Worm (Caenorhabditis elegans): ENCODE data around the gene nop-1.
A peak's percentile ranks its signal among the peaks of the same experiment; 100 is the strongest.

The nop-1 gene

DNA sequence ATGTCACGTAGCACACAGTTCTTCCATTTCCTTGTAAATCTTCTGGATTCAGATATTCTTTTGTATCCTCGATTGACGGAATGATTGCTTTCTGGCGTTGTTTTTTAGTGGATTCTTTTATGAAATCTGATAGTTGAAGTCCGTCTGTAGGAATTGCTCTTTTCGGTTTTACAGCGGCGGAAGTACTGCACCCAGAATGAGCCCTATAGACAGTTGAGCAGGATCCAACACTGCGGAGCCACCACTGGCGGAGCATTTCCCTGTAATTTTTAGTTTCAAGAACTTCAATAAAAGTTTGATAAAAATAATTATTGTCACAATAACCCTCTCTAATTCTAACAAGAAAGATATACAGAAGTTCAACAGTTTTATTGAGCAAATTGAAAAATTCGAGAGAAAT, 12.7 kb upstream of the nop-1 start, which contains the start of gene F25B5.5 (continued):
- peak; percentile 53 for TF ChIP-seq ama-1 (optimal IDR thresholded peaks at IDR 0.05)
- no peak for TF ChIP-seq ama-1 (GFP tag; optimal IDR thresholded peaks at IDR 0.05)
- no peak for TF ChIP-seq repo-1 (tag; optimal IDR thresholded peaks at IDR 0.05)
- TF ChIP-seq bed-1 (GFP tag; IDR thresholded peaks at IDR 0.05), result no peak
- TF ChIP-seq F10E7.11 (tag; optimal IDR thresholded peaks at IDR 0.05), result no peak
- no peak for TF ChIP-seq attf-6 (GFP tag; IDR thresholded peaks at IDR 0.05)
- TF ChIP-seq unc-62 (GFP tag; optimal IDR thresholded peaks at IDR 0.05), result no peak
- 0 out of 2 replicates have a peak, but pooled peaks have one; percentile 45 for TF ChIP-seq ekl-4 (GFP tag; IDR thresholded peaks at IDR 0.05)
- TF ChIP-seq dox-1 (GFP tag; IDR thresholded peaks at IDR 0.05), result no peak
- TF ChIP-seq atf-7 (tag; optimal IDR thresholded peaks at IDR 0.05), result no peak
- TF ChIP-seq cebp-1 (GFP tag; IDR thresholded peaks at IDR 0.05), result no peak
- TF ChIP-seq cebp-1 (tag; optimal IDR thresholded peaks at IDR 0.05), result peak; percentile 22
- no peak for TF ChIP-seq aptf-3 (GFP tag; IDR thresholded peaks at IDR 0.05)
- TF ChIP-seq snpc-1.3 (tag; optimal IDR thresholded peaks at IDR 0.05; ENCODE audit: insufficient read depth), result no peak
- TF ChIP-seq lir-1 (GFP tag; conservative IDR thresholded peaks at IDR 0.05), result no peak
- TF ChIP-seq nhr-120 (GFP tag; IDR thresholded peaks at IDR 0.05), result no peak
- TF ChIP-seq ztf-22 (GFP tag; optimal IDR thresholded peaks at IDR 0.05), result no peak
- TF ChIP-seq ceh-79 (tag; optimal IDR thresholded peaks at IDR 0.05), result no peak
- no peak for TF ChIP-seq zim-3 (tag; optimal IDR thresholded peaks at IDR 0.05)
- TF ChIP-seq let-607 (tag; optimal IDR thresholded peaks at IDR 0.05), result no peak
- TF ChIP-seq somi-1 (GFP tag; optimal IDR thresholded peaks at IDR 0.05), result no peak
- TF ChIP-seq ccch-3 (GFP tag; optimal IDR thresholded peaks at IDR 0.05), result no peak
- TF ChIP-seq lin-40 (tag; optimal IDR thresholded peaks at IDR 0.05), result no peak
- TF ChIP-seq efl-1 (GFP tag; optimal IDR thresholded peaks at IDR 0.05), result no peak

- TF ChIP-seq mcd-1 (GFP tag; IDR thresholded peaks at IDR 0.05), result 0 out of 2 replicates have a peak, but pooled peaks have one; percentile 14
- TF ChIP-seq F57C9.4 (tag; optimal IDR thresholded peaks at IDR 0.05), result no peak
- TF ChIP-seq cebp-2 (GFP tag; IDR thresholded peaks at IDR 0.05), result no peak
- no peak for TF ChIP-seq lir-1 (GFP tag; conservative IDR thresholded peaks at IDR 0.05)
- TF ChIP-seq lin-35 (GFP tag; optimal IDR thresholded peaks at IDR 0.05), result no peak
- 0 out of 2 replicates have a peak, but pooled peaks have one; percentile 23 for TF ChIP-seq Y53G8AR.9 (GFP tag; conservative IDR thresholded peaks at IDR 0.05)
- no peak for TF ChIP-seq Y95B8A.8 (GFP tag; IDR thresholded peaks at IDR 0.05)
- TF ChIP-seq F23B12.7 (tag; optimal IDR thresholded peaks at IDR 0.05; ENCODE audit: insufficient read depth), result peak; percentile 34
- no peak for TF ChIP-seq cebp-1 (GFP tag; IDR thresholded peaks at IDR 0.05)
- TF ChIP-seq cebp-1 (tag; optimal IDR thresholded peaks at IDR 0.05), result peak; percentile 18
- TF ChIP-seq nhr-80 (tag; optimal IDR thresholded peaks at IDR 0.05), result no peak
- no peak for TF ChIP-seq him-1 (tag; optimal IDR thresholded peaks at IDR 0.05)
Measured at ce11 chrIII:5948162-5948933, 10.2 kb upstream of the nop-1 start, which contains the start of the genes F25B5.6 and F25B5.3. TSS of gene F25B5.6 (minus strand) at chrIII:5948733. TSS of gene F25B5.3 (plus strand) at chrIII:5948883.

DNA sequence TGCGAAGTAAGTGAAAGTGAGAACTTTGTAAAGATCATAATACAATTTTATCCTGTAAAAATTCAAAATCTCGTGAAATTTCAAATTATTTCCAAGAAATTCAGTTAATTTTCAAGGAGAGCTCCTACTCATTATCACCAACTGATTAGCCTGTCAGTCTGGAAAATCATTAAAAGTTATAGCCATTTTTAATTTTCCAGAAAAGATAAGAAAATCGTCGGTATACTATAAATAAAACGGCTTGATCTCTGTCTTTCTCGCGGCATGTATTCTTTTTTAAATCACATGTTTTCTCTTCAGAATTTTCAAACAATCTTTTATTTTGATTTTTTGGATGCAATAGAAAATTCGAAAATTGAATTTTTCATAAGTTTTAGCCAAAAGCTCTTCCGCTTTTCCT, 9.5 kb upstream of the nop-1 start:
- TF ChIP-seq F37B4.10 (GFP tag; IDR thresholded peaks at IDR 0.05) (no peak), ama-1 (optimal IDR thresholded peaks at IDR 0.05) (no peak), ama-1 (GFP tag; optimal IDR thresholded peaks at IDR 0.05) (no peak), F57A8.1 (GFP tag; optimal IDR thresholded peaks at IDR 0.05) (no peak), nhr-179 (tag; optimal IDR thresholded peaks at IDR 0.05) (no peak), B0336.3 (GFP tag; IDR thresholded peaks at IDR 0.05) (no peak), fkh-3 (tag; optimal IDR thresholded peaks at IDR 0.05) (no peak), lir-1 (GFP tag; conservative IDR thresholded peaks at IDR 0.05) (no peak), zim-3 (tag; optimal IDR thresholded peaks at IDR 0.05) (no peak), egrh-3 (GFP tag; IDR thresholded peaks at IDR 0.05) (no peak), snpc-3.4 (tag; optimal IDR thresholded peaks at IDR 0.05) (no peak), C06A6.2 (GFP tag; conservative IDR thresholded peaks at IDR 0.05) (no peak), tbp1 (GFP tag; optimal IDR thresholded peaks at IDR 0.05) (no peak), die-1 (tag; optimal IDR thresholded peaks at IDR 0.05) (no peak), ztf-25 (GFP tag; IDR thresholded peaks at IDR 0.05) (no peak), ztf-22 (GFP tag; optimal IDR thresholded peaks at IDR 0.05) (no peak), ZK185.1 (tag; optimal IDR thresholded peaks at IDR 0.05; ENCODE audit: poor library complexity, severe bottlenecking) (no peak), somi-1 (GFP tag; optimal IDR thresholded peaks at IDR 0.05) (no peak)

All from whole organism, young adult.